Worm (Caenorhabditis elegans) whole organism, L1 larva: ENCODE results near the gene F41H10.4.

Experiments used
- efl-3 ChIP-seq: fragments of 200-800 bp; sonication (Bioruptor generic); optimal IDR thresholded peaks from 2 replicates; lab custom pipeline; 2018; ENCODE audit warnings: mild to moderate bottlenecking, missing genetic modification characterization, missing compliant biosample characterization
- egl-27 ChIP-seq, 2 experiments: fragments of 150-350 bp in 1 of 2; sonication (generic microtip); optimal IDR thresholded peaks; 3 replicates each; lab custom pipeline; 2017 to 2018; ENCODE audit warnings: missing biosample characterization in 2 of 2, missing genetic modification characterization in 2 of 2, missing genetic modification reagents in 2 of 2
- lin-13 ChIP-seq: fragments of 150-350 bp; optimal IDR thresholded peaks from 2 replicates; lab custom pipeline; 2014; ENCODE audit warnings: missing biosample characterization, missing genetic modification reagents, missing genetic modification characterization
- lsy-2 ChIP-seq, 2 experiments: fragments of 150-350 bp; optimal IDR thresholded peaks; 2 replicates each; lab custom pipeline; 2014; ENCODE audit warnings: missing biosample characterization in 2 of 2, missing genetic modification characterization in 2 of 2

ce11 chrIV:5337649-5338048, 26.7 kb upstream of the F41H10.4 start:
- TF ChIP-seq lin-13 (GFP tag; lab: Kevin White, UChicago) (no peak), lsy-2 (tag; optimal IDR thresholded peaks at IDR 0.05; lab: Kevin White, UChicago) (peak in 1 of 2 experiments; percentile 17), egl-27 (tag; optimal IDR thresholded peaks at IDR 0.05; lab: Kevin White, UChicago) (no peak), efl-3 (GFP tag; lab: Kevin White, UChicago) (no peak)
